Worm (Caenorhabditis elegans) whole organism, young adult: ENCODE measurements around the gene mrps-18A.

ENCODE experiments used
- B0019.2 ChIP-seq: fragments of 200-800 bp; sonication (Bioruptor generic); conservative IDR thresholded peaks from 2 replicates; pipeline ENCODE4 v1.3.6; 2022; ENCODE audit warnings: missing genetic modification reagents, missing genetic modification characterization, missing compliant biosample characterization
- B0035.1 ChIP-seq: sonication (generic microtip); optimal IDR thresholded peaks from 2 replicates; lab custom pipeline; 2016; ENCODE audit warnings: missing genetic modification characterization, mild to moderate bottlenecking, missing compliant biosample characterization, missing genotype, missing genetic modification reagents
- B0261.1 ChIP-seq: sonication (generic microtip); optimal IDR thresholded peaks from 2 replicates; lab custom pipeline; 2016; ENCODE audit warnings: mild to moderate bottlenecking, missing genetic modification characterization, moderate library complexity, missing compliant biosample characterization
- C06A6.2 ChIP-seq: fragments of 200-800 bp; sonication (Bioruptor generic); conservative IDR thresholded peaks from 2 replicates; pipeline ENCODE4 v1.3.6; 2022; ENCODE audit warnings: missing genetic modification characterization, missing compliant biosample characterization
- D2030.7 ChIP-seq: fragments of 200-800 bp; sonication (Bioruptor generic); IDR thresholded peaks from 2 replicates; pipeline ENCODE4 v1.3.6; 2022; ENCODE audit warnings: missing genetic modification reagents, missing genetic modification characterization, missing compliant biosample characterization
- F22D6.2 ChIP-seq: sonication (generic microtip); optimal IDR thresholded peaks from 2 replicates; lab custom pipeline; 2016; ENCODE audit warnings: mild to moderate bottlenecking, missing genetic modification characterization, missing compliant biosample characterization
- F23B12.7 ChIP-seq: sonication (generic microtip); optimal IDR thresholded peaks from 2 replicates; lab custom pipeline; 2017; ENCODE audit warnings: missing genetic modification characterization, mild to moderate bottlenecking, missing compliant biosample characterization, antibody characterized with exemption, moderate library complexity; ENCODE audit not compliant: insufficient read depth
- F33H1.4 ChIP-seq: fragments of 200-800 bp; sonication (Bioruptor generic); IDR thresholded peaks from 2 replicates; pipeline ENCODE4 v1.3.6; 2022; ENCODE audit warnings: missing genetic modification reagents, missing genetic modification characterization, missing compliant biosample characterization
- F39B2.1 ChIP-seq: fragments of 200-800 bp; sonication (Bioruptor generic); IDR thresholded peaks from 2 replicates; pipeline ENCODE4 v1.3.6; 2022; ENCODE audit warnings: missing genetic modification reagents, missing genetic modification characterization, missing compliant biosample characterization
- F49E8.2 ChIP-seq: sonication (generic microtip); optimal IDR thresholded peaks from 3 replicates; lab custom pipeline; 2017; ENCODE audit warnings: missing genetic modification characterization, mild to moderate bottlenecking, missing compliant biosample characterization, antibody characterized with exemption, moderate library complexity; ENCODE audit not compliant: insufficient read depth
- F57C9.4 ChIP-seq: sonication (generic microtip); optimal IDR thresholded peaks from 2 replicates; lab custom pipeline; 2017; ENCODE audit warnings: mild to moderate bottlenecking, missing genetic modification characterization, missing compliant biosample characterization
- K11D2.4 ChIP-seq: fragments of 200-800 bp; sonication (Bioruptor generic); IDR thresholded peaks from 2 replicates; pipeline ENCODE4 v1.3.6; 2022; ENCODE audit warnings: missing genetic modification reagents, missing genetic modification characterization, missing compliant biosample characterization
- K12H6.12 ChIP-seq: fragments of 200-800 bp; sonication (Bioruptor generic); optimal IDR thresholded peaks from 2 replicates; lab custom pipeline; 2018; ENCODE audit warnings: mild to moderate bottlenecking, missing genetic modification characterization, missing compliant biosample characterization
- ZK185.1 ChIP-seq: sonication (generic microtip); optimal IDR thresholded peaks from 2 replicates; lab custom pipeline; 2016; ENCODE audit warnings: mild to moderate bottlenecking, missing genetic modification characterization, missing compliant biosample characterization; ENCODE audit not compliant: poor library complexity, severe bottlenecking
- aptf-2 ChIP-seq: fragments of 200-800 bp; sonication (Bioruptor generic); conservative IDR thresholded peaks from 2 replicates; pipeline ENCODE4 v1.3.6; 2022; ENCODE audit warnings: missing genetic modification reagents, missing genetic modification characterization, missing compliant biosample characterization
- aptf-3 ChIP-seq: fragments of 200-800 bp; sonication (Bioruptor generic); IDR thresholded peaks from 2 replicates; pipeline ENCODE4 v1.3.6; 2022; ENCODE audit warnings: missing genetic modification characterization, missing compliant biosample characterization
- atf-7 ChIP-seq: sonication (generic microtip); optimal IDR thresholded peaks from 2 replicates; lab custom pipeline; 2017; ENCODE audit warnings: mild to moderate bottlenecking, missing genetic modification characterization, missing compliant biosample characterization
- athp-1 ChIP-seq: sonication (generic microtip); optimal IDR thresholded peaks from 2 replicates; lab custom pipeline; 2017; ENCODE audit warnings: mild to moderate bottlenecking, missing genetic modification characterization, missing compliant biosample characterization
- attf-3 ChIP-seq: fragments of 200-800 bp; sonication (Bioruptor generic); conservative IDR thresholded peaks from 2 replicates; pipeline ENCODE4 v1.3.6; 2022; ENCODE audit warnings: missing genetic modification reagents, missing genetic modification characterization, missing compliant biosample characterization
- attf-5 ChIP-seq: fragments of 200-800 bp; sonication (Bioruptor generic); optimal IDR thresholded peaks from 2 replicates; lab custom pipeline; 2018; ENCODE audit warnings: mild to moderate bottlenecking, missing genetic modification characterization, missing compliant biosample characterization
- bed-2 ChIP-seq: fragments of 200-800 bp; sonication (Bioruptor generic); IDR thresholded peaks from 2 replicates; pipeline ENCODE4 v1.3.6; 2022; ENCODE audit warnings: missing genetic modification reagents, missing genetic modification characterization, missing compliant biosample characterization
- ccch-3 ChIP-seq: fragments of 200-800 bp; sonication (Bioruptor generic); optimal IDR thresholded peaks from 2 replicates; lab custom pipeline; 2018; ENCODE audit warnings: mild to moderate bottlenecking, missing genetic modification characterization, missing compliant biosample characterization
- cebp-2 ChIP-seq: fragments of 200-800 bp; sonication (Bioruptor generic); IDR thresholded peaks from 2 replicates; pipeline ENCODE4 v1.3.6; 2022; ENCODE audit warnings: missing genetic modification characterization, missing compliant biosample characterization
- ceh-27 ChIP-seq: fragments of 200-800 bp; sonication (Bioruptor generic); optimal IDR thresholded peaks from 2 replicates; lab custom pipeline; 2018; ENCODE audit warnings: mild to moderate bottlenecking, missing genetic modification characterization, moderate library complexity, missing compliant biosample characterization
- hmg-1.2 ChIP-seq: fragments of 200-800 bp; sonication (Bioruptor generic); IDR thresholded peaks from 2 replicates; pipeline ENCODE4 v1.3.6; 2022; ENCODE audit warnings: missing genetic modification reagents, missing genetic modification characterization, missing compliant biosample characterization
- hmg-20 ChIP-seq: fragments of 200-800 bp; sonication (Bioruptor generic); IDR thresholded peaks from 2 replicates; pipeline ENCODE4 v1.3.6; 2022; ENCODE audit warnings: missing genetic modification reagents, missing genetic modification characterization, missing compliant biosample characterization
- hrde-1 ChIP-seq: sonication (generic microtip); optimal IDR thresholded peaks from 2 replicates; lab custom pipeline; 2016; ENCODE audit warnings: missing genetic modification characterization, mild to moderate bottlenecking, missing compliant biosample characterization, moderate library complexity, missing genotype, missing genetic modification reagents, borderline replicate concordance
- let-526 ChIP-seq: fragments of 200-800 bp; sonication (Bioruptor generic); IDR thresholded peaks from 2 replicates; pipeline ENCODE4 v1.3.6; 2022; ENCODE audit warnings: missing genetic modification reagents, missing genetic modification characterization, missing compliant biosample characterization
- let-607 ChIP-seq, 2 experiments: fragments of 200-800 bp in 1 of 2; sonication (Bioruptor generic) in 1 of 2; sonication (generic microtip) in 1 of 2; optimal IDR thresholded peaks; 2 replicates each; lab custom pipeline; 2016 to 2018; ENCODE audit warnings: mild to moderate bottlenecking in 2 of 2, missing compliant biosample characterization in 2 of 2, missing genetic modification characterization in 2 of 2, moderate library complexity in 2 of 2, missing genotype in 1 of 2
- lin-35 ChIP-seq, 3 experiments: fragments of 150-350 bp in 2 of 3; sonication (generic microtip) in 1 of 3; optimal IDR thresholded peaks; 2 replicates each; lab custom pipeline; 2014 to 2018; ENCODE audit warnings: missing biosample characterization in 3 of 3, missing genetic modification characterization in 3 of 3, missing genetic modification reagents in 3 of 3
- lin-40 ChIP-seq: sonication (generic microtip); optimal IDR thresholded peaks from 2 replicates; lab custom pipeline; 2016; ENCODE audit warnings: missing genetic modification characterization, mild to moderate bottlenecking, missing compliant biosample characterization, missing genotype, missing genetic modification reagents
- lin-54 ChIP-seq: fragments of 200-800 bp; sonication (Bioruptor generic); optimal IDR thresholded peaks from 2 replicates; lab custom pipeline; 2018; ENCODE audit warnings: mild to moderate bottlenecking, missing genetic modification characterization, missing compliant biosample characterization
- lir-1 ChIP-seq: fragments of 200-800 bp; sonication (Bioruptor generic); conservative IDR thresholded peaks from 2 replicates; pipeline ENCODE4 v1.3.6; 2022; ENCODE audit warnings: missing genetic modification reagents, missing genetic modification characterization, missing compliant biosample characterization
- lsl-1 ChIP-seq: fragments of 200-800 bp; sonication (Bioruptor generic); optimal IDR thresholded peaks from 2 replicates; lab custom pipeline; 2018; ENCODE audit warnings: mild to moderate bottlenecking, missing genetic modification characterization, moderate library complexity, missing compliant biosample characterization
- lsy-27 ChIP-seq: sonication (generic microtip); optimal IDR thresholded peaks from 2 replicates; lab custom pipeline; 2017; ENCODE audit warnings: missing genetic modification characterization, mild to moderate bottlenecking, missing compliant biosample characterization, antibody characterized with exemption, missing genotype, borderline replicate concordance; ENCODE audit not compliant: insufficient read depth
- madf-3 ChIP-seq: fragments of 200-800 bp; sonication (Bioruptor generic); IDR thresholded peaks from 2 replicates; pipeline ENCODE4 v1.3.6; 2022; ENCODE audit warnings: missing genetic modification reagents, missing genetic modification characterization, missing compliant biosample characterization
- madf-6 ChIP-seq: fragments of 200-800 bp; sonication (Bioruptor generic); IDR thresholded peaks from 2 replicates; pipeline ENCODE4 v1.3.6; 2022; ENCODE audit warnings: missing genetic modification reagents, missing genetic modification characterization, missing compliant biosample characterization
- nfya-2 ChIP-seq: fragments of 200-800 bp; sonication (Bioruptor generic); IDR thresholded peaks from 2 replicates; pipeline ENCODE4 v1.3.6; 2022; ENCODE audit warnings: missing genetic modification reagents, missing genetic modification characterization, missing compliant biosample characterization
- nhr-80 ChIP-seq: sonication (generic microtip); optimal IDR thresholded peaks from 2 replicates; lab custom pipeline; 2016; ENCODE audit warnings: missing genetic modification characterization, missing compliant biosample characterization
- rec-8 ChIP-seq, 2 experiments: sonication (generic microtip); optimal IDR thresholded peaks; 2 replicates each; lab custom pipeline; 2016; ENCODE audit warnings: mild to moderate bottlenecking in 2 of 2, missing genetic modification characterization in 2 of 2, missing genetic modification reagents in 2 of 2, missing genotype in 2 of 2, missing biosample characterization in 1 of 2, missing compliant biosample characterization in 1 of 2, moderate library complexity in 1 of 2
- snpc-1.1 ChIP-seq: sonication (generic microtip); optimal IDR thresholded peaks from 2 replicates; lab custom pipeline; 2017; ENCODE audit warnings: missing genetic modification characterization, mild to moderate bottlenecking, missing compliant biosample characterization, antibody characterized with exemption, moderate library complexity, missing genotype, missing genetic modification reagents; ENCODE audit not compliant: insufficient read depth
- snpc-3.4 ChIP-seq: sonication (generic microtip); optimal IDR thresholded peaks from 2 replicates; lab custom pipeline; 2017; ENCODE audit warnings: missing genetic modification characterization, mild to moderate bottlenecking, missing compliant biosample characterization, antibody characterized with exemption, moderate library complexity, missing genotype, missing genetic modification reagents
- tbp1 ChIP-seq: fragments of 200-800 bp; sonication (Bioruptor generic); optimal IDR thresholded peaks from 2 replicates; lab custom pipeline; 2018; ENCODE audit warnings: mild to moderate bottlenecking, missing genetic modification characterization, missing compliant biosample characterization
- tbx-9 ChIP-seq: sonication (generic microtip); optimal IDR thresholded peaks from 2 replicates; lab custom pipeline; 2016; ENCODE audit warnings: borderline replicate concordance, missing genetic modification characterization, inconsistent platforms, missing compliant biosample characterization
- unc-130 ChIP-seq: sonication (generic microtip); optimal IDR thresholded peaks from 2 replicates; lab custom pipeline; 2016; ENCODE audit warnings: missing genetic modification reagents, missing genetic modification characterization, missing compliant biosample characterization
- zim-3 ChIP-seq: sonication (generic microtip); optimal IDR thresholded peaks from 2 replicates; lab custom pipeline; 2017; ENCODE audit warnings: mild to moderate bottlenecking, missing genetic modification characterization, moderate library complexity, missing compliant biosample characterization

mrps-18A gene

DNA sequence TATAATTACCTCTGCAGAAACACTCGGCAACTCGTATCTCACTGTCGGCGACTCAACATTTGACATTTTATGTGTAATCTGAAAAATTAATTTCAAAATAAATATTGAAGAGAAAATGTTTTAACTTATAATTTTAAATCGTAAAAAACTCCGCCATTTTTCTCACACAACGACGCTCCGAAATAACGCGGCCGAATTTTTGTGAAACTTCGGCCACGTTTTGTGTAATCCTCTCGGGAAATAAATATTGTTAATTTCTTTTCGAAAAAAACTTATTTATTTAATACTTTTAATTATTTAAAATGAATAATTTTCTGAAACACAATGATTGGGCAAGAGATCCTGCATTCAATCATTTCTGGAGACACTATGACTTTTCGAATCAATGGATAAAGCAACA is 24.4 kb downstream of the mrps-18A start, which contains the start of the genes F10E9.7 and F10E9.5 (continued):
- peak in 1 of 2 experiments; percentile 82 for TF ChIP-seq let-607 (tag; optimal IDR thresholded peaks at IDR 0.05; lab: Kevin White, UChicago)
- TF ChIP-seq nfya-2 (GFP tag; lab: Robert Waterston, UW): no peak
- peak; percentile 8 for TF ChIP-seq F57C9.4 (tag; lab: Kevin White, UChicago)
- peak; percentile 68 for TF ChIP-seq F33H1.4 (GFP tag; lab: Robert Waterston, UW)
- TF ChIP-seq snpc-3.4 (tag; lab: Kevin White, UChicago): peak; percentile 66
- peak; percentile 19 for TF ChIP-seq B0261.1 (tag; lab: Kevin White, UChicago)
- peak; percentile 85 for TF ChIP-seq lin-54 (GFP tag; lab: Kevin White, UChicago)
- TF ChIP-seq F22D6.2 (tag; lab: Kevin White, UChicago): peak; percentile 13
- peak; percentile 45 for TF ChIP-seq B0035.1 (tag; lab: Kevin White, UChicago)
- peak; percentile 73 for TF ChIP-seq B0019.2 (GFP tag; lab: Robert Waterston, UW)
- TF ChIP-seq nhr-80 (tag; lab: Kevin White, UChicago): peak; percentile 17
- no peak for TF ChIP-seq lsy-27 (tag; lab: Kevin White, UChicago)
- TF ChIP-seq lir-1 (GFP tag; lab: Robert Waterston, UW): peak; percentile 75; the same call in 1 of the 2 replicates
- TF ChIP-seq atf-7 (tag; lab: Kevin White, UChicago): peak; percentile 76
- TF ChIP-seq madf-6 (GFP tag; lab: Robert Waterston, UW): peak; percentile 75
- TF ChIP-seq ZK185.1 (tag; lab: Kevin White, UChicago): peak; percentile 96
- no peak for TF ChIP-seq cebp-2 (GFP tag; lab: Robert Waterston, UW)
- TF ChIP-seq tbp1 (GFP tag; lab: Kevin White, UChicago): peak; percentile 61
- peak; percentile 58 for TF ChIP-seq lsl-1 (GFP tag; lab: Kevin White, UChicago)
- peak; percentile 85 for TF ChIP-seq K12H6.12 (tag; lab: Kevin White, UChicago)
- TF ChIP-seq tbx-9: no peak
- TF ChIP-seq attf-5 (GFP tag; lab: Kevin White, UChicago): peak; percentile 75
- no peak for TF ChIP-seq aptf-3 (GFP tag; lab: Robert Waterston, UW)
- TF ChIP-seq athp-1 (tag; lab: Kevin White, UChicago): peak; percentile 37
- TF ChIP-seq aptf-2 (GFP tag; lab: Robert Waterston, UW): peak; percentile 84
- 0 out of 2 replicates have a peak, but pooled peaks have one; percentile 30 for TF ChIP-seq hmg-20 (GFP tag; lab: Robert Waterston, UW)
- no peak for TF ChIP-seq C06A6.2
- TF ChIP-seq madf-3 (GFP tag; lab: Robert Waterston, UW): peak; percentile 78; the same call in 1 of the 2 replicates
- peak; percentile 42 for TF ChIP-seq hmg-1.2 (GFP tag; lab: Robert Waterston, UW)
- peak; percentile 98 for TF ChIP-seq attf-3 (GFP tag; lab: Robert Waterston, UW)
- peak; percentile 82 for TF ChIP-seq hrde-1
- peak in 1 of 3 experiments; percentile 83 for TF ChIP-seq lin-35 (GFP tag; optimal IDR thresholded peaks at IDR 0.05; lab: Kevin White, UChicago)
- peak; percentile 92 for TF ChIP-seq ceh-27
- peak; percentile 74 for TF ChIP-seq lin-40 (tag; lab: Kevin White, UChicago)
- peak; percentile 67 for TF ChIP-seq F23B12.7 (tag; lab: Kevin White, UChicago)
- TF ChIP-seq F39B2.1: no peak
- TF ChIP-seq ccch-3 (GFP tag; lab: Kevin White, UChicago): peak; percentile 82
- no peak for TF ChIP-seq F49E8.2 (tag; lab: Kevin White, UChicago)
- peak; percentile 78 for TF ChIP-seq let-526
- peak; percentile 36 for TF ChIP-seq zim-3 (tag; lab: Kevin White, UChicago)
- peak; percentile 14 to 92 for TF ChIP-seq rec-8 (tag; optimal IDR thresholded peaks at IDR 0.05; lab: Kevin White, UChicago)
- TF ChIP-seq snpc-1.1: peak; percentile 46
- peak; percentile 67 for TF ChIP-seq D2030.7 (GFP tag; lab: Robert Waterston, UW)
- TF ChIP-seq unc-130 (GFP tag; lab: Kevin White, UChicago): peak; percentile 94
- peak; percentile 80 for TF ChIP-seq K11D2.4
- peak; percentile 62; the same call in 1 of the 2 replicates for TF ChIP-seq bed-2 (GFP tag; lab: Robert Waterston, UW)
